Worm (Caenorhabditis elegans): ENCODE results near the gene T26G10.3.

DNA sequence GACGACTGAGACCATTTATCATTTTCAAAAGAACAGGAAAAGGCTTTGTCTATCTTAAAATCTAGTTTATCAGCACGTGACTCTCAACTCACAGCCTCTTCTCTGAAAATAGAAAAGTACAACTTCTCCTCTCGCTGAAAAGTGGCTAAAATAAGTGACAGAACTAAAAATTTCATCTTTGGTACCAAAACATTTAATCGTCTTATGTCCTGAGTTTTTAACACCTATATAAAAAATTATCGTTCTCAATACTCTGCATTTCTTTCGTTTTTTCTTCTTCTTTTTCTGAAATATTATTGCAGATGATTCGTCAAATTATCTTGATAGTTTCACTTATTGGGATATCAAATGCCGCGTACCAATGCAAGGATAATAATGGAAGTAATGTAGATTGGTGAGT lies 46.3 kb downstream of the T26G10.3 start, which contains the start of gene crn-6:
- TF ChIP-seq cog-1 (tag; optimal IDR thresholded peaks at IDR 0.05): no peak
- TF ChIP-seq ztf-29 (GFP tag; IDR thresholded peaks at IDR 0.05): no peak
- no peak for TF ChIP-seq tab-1 (GFP tag; IDR thresholded peaks at IDR 0.05)
- no peak for TF ChIP-seq ref-1 (GFP tag; conservative IDR thresholded peaks at IDR 0.05)
- TF ChIP-seq T22C8.4 (GFP tag; IDR thresholded peaks at IDR 0.05): no peak
- TF ChIP-seq flt-1 (GFP tag; IDR thresholded peaks at IDR 0.05): no peak
- TF ChIP-seq klf-2 (GFP tag; conservative IDR thresholded peaks at IDR 0.05): no peak
- no peak for TF ChIP-seq med-1 (GFP tag; optimal IDR thresholded peaks at IDR 0.05; ENCODE audit: insufficient read depth)
- TF ChIP-seq ztf-23 (GFP tag; IDR thresholded peaks at IDR 0.05): no peak
